Worm (Caenorhabditis elegans) whole organism, late embryonic: ENCODE results near the gene K07C5.13.

Source experiments
- ahr-1 ChIP-seq: sonication (generic microtip); optimal IDR thresholded peaks from 2 replicates; lab custom pipeline; 2016; ENCODE audit warnings: missing genetic modification characterization, missing compliant biosample characterization
- elt-2 ChIP-seq: sonication (generic microtip); optimal IDR thresholded peaks from 2 replicates; lab custom pipeline; 2016; ENCODE audit warnings: missing genetic modification reagents, missing genetic modification characterization, missing compliant biosample characterization
- pros-1 ChIP-seq: fragments of 150-350 bp; optimal IDR thresholded peaks from 2 replicates; lab custom pipeline; 2014; ENCODE audit warnings: missing biosample characterization, missing genetic modification reagents, missing genetic modification characterization
- zip-5 ChIP-seq: sonication (generic microtip); optimal IDR thresholded peaks from 2 replicates; lab custom pipeline; 2016; ENCODE audit warnings: missing genetic modification characterization, missing compliant biosample characterization

ce11 chrV:10319434-10319833 lies 22.4 kb upstream of the K07C5.13 start, which contains the start of gene B0024.11:
- TF ChIP-seq elt-2 (tag; lab: Kevin White, UChicago) (no peak), zip-5 (tag; lab: Kevin White, UChicago) (no peak), pros-1 (tag; lab: Kevin White, UChicago) (no peak), ahr-1 (tag; lab: Kevin White, UChicago) (no peak)
